Fruit fly (Drosophila melanogaster) whole organism, embryonic: ENCODE data around the gene MICAL-like.
A peak's percentile ranks its signal among the peaks of the same experiment; 100 is the strongest.

ENCODE experiments used
- Blimp-1 ChIP-seq: fragments of 200-800 bp; sonication (Bioruptor generic); optimal IDR thresholded peaks from 3 replicates; lab custom pipeline; 2018; ENCODE audit warnings: missing biosample characterization, missing genetic modification characterization, mild to moderate bottlenecking, moderate library complexity, missing genetic modification reagents
- CG11247 ChIP-seq: fragments of 200-800 bp; sonication (Bioruptor generic); IDR thresholded peaks from 2 replicates; pipeline ENCODE4 v1.3.6; 2022; ENCODE audit warnings: missing biosample characterization, missing genetic modification characterization
- CG11398 ChIP-seq: fragments of 200-800 bp; sonication (Bioruptor generic); optimal IDR thresholded peaks from 2 replicates; lab custom pipeline; 2016; ENCODE audit warnings: missing biosample characterization, missing genetic modification characterization
- CG11723 ChIP-seq: fragments of 200-800 bp; sonication (Bioruptor generic); optimal IDR thresholded peaks from 2 replicates; lab custom pipeline; 2017; ENCODE audit warnings: missing biosample characterization, mild to moderate bottlenecking, missing genetic modification characterization
- CG12219 ChIP-seq: fragments of 200-800 bp; sonication (Bioruptor generic); optimal IDR thresholded peaks from 3 replicates; lab custom pipeline; 2018; ENCODE audit warnings: missing biosample characterization, mild to moderate bottlenecking, missing genetic modification characterization
- CG13624 ChIP-seq: fragments of 200-800 bp; sonication (Bioruptor generic); optimal IDR thresholded peaks from 2 replicates; lab custom pipeline; 2016; ENCODE audit warnings: missing biosample characterization, missing genetic modification characterization
- CG13894 ChIP-seq: fragments of 200-800 bp; sonication (Bioruptor generic); optimal IDR thresholded peaks from 3 replicates; lab custom pipeline; 2018; ENCODE audit warnings: missing biosample characterization, mild to moderate bottlenecking, missing genetic modification characterization, moderate library complexity
- CG14441 ChIP-seq: fragments of 200-800 bp; sonication (Bioruptor generic); IDR thresholded peaks from 2 replicates; pipeline ENCODE4 v1.3.6; 2022; ENCODE audit warnings: missing biosample characterization, missing genetic modification characterization
- CG14710 ChIP-seq: fragments of 200-800 bp; sonication (Bioruptor generic); optimal IDR thresholded peaks from 3 replicates; lab custom pipeline; 2019; ENCODE audit warnings: missing biosample characterization, mild to moderate bottlenecking, missing genetic modification characterization, moderate library complexity
- CG1529 ChIP-seq: fragments of 200-800 bp; sonication (Bioruptor generic); optimal IDR thresholded peaks from 3 replicates; lab custom pipeline; 2018; ENCODE audit warnings: missing biosample characterization, missing genetic modification characterization
- CG1602 ChIP-seq: fragments of 200-800 bp; sonication (Bioruptor generic); optimal IDR thresholded peaks from 3 replicates; lab custom pipeline; 2016; ENCODE audit warnings: missing biosample characterization, missing genetic modification characterization
- CG17568 ChIP-seq: fragments of 200-800 bp; sonication (Bioruptor generic); optimal IDR thresholded peaks from 2 replicates; lab custom pipeline; 2018; ENCODE audit warnings: missing biosample characterization, mild to moderate bottlenecking, missing genetic modification characterization, moderate library complexity
- CG2712 ChIP-seq: fragments of 200-800 bp; optimal IDR thresholded peaks from 3 replicates; lab custom pipeline; 2019; ENCODE audit warnings: missing biosample characterization, mild to moderate bottlenecking, missing genetic modification characterization, moderate library complexity
- CG2875 ChIP-seq: fragments of 200-800 bp; sonication (Bioruptor generic); optimal IDR thresholded peaks from 2 replicates; lab custom pipeline; 2017; ENCODE audit warnings: missing biosample characterization, mild to moderate bottlenecking, missing genetic modification characterization, missing genetic modification reagents
- CG34224 ChIP-seq: fragments of 200-800 bp; sonication (Bioruptor generic); IDR thresholded peaks from 3 replicates; pipeline ENCODE4 v1.3.6; 2022; ENCODE audit warnings: missing biosample characterization, missing genetic modification characterization; ENCODE audit not compliant: partially characterized antibody
- CG7745 ChIP-seq: fragments of 200-800 bp; sonication (Bioruptor generic); optimal IDR thresholded peaks from 2 replicates; lab custom pipeline; 2018; ENCODE audit warnings: missing biosample characterization, mild to moderate bottlenecking, missing genetic modification characterization, moderate library complexity
- CG8281 ChIP-seq: fragments of 200-800 bp; sonication (Bioruptor generic); optimal IDR thresholded peaks from 2 replicates; lab custom pipeline; 2018; ENCODE audit warnings: missing biosample characterization, mild to moderate bottlenecking, missing genetic modification characterization, moderate library complexity
- CG9797 ChIP-seq: fragments of 200-800 bp; sonication (Bioruptor generic); optimal IDR thresholded peaks from 3 replicates; lab custom pipeline; 2018; ENCODE audit warnings: missing biosample characterization, mild to moderate bottlenecking, missing genetic modification characterization
- CkIIα-i1 ChIP-seq: fragments of 200-800 bp; sonication (Bioruptor generic); IDR thresholded peaks from 2 replicates; pipeline ENCODE4 v1.3.6; 2022; ENCODE audit warnings: missing biosample characterization, missing genetic modification characterization
- Dp ChIP-seq: fragments of 200-800 bp; sonication (Bioruptor generic); optimal IDR thresholded peaks from 2 replicates; lab custom pipeline; 2018; ENCODE audit warnings: missing biosample characterization, mild to moderate bottlenecking, missing genetic modification characterization, moderate library complexity
- HHEX ChIP-seq: fragments of 200-800 bp; sonication (Bioruptor generic); optimal IDR thresholded peaks from 3 replicates; lab custom pipeline; 2017; ENCODE audit warnings: missing biosample characterization, mild to moderate bottlenecking, missing genetic modification characterization, missing genetic modification reagents
- Hr39 ChIP-seq: fragments of >200 bp; optimal IDR thresholded peaks from 2 replicates; lab custom pipeline; 2017
- Lhr ChIP-seq: fragments of 200-800 bp; sonication (Bioruptor generic); optimal IDR thresholded peaks from 3 replicates; lab custom pipeline; 2017; ENCODE audit warnings: mild to moderate bottlenecking, missing biosample characterization, missing genetic modification reagents, missing genetic modification characterization
- MBD-R2 ChIP-seq: fragments of 200-800 bp; sonication (Bioruptor generic); IDR thresholded peaks from 2 replicates; pipeline ENCODE4 v1.3.6; 2022; ENCODE audit warnings: missing biosample characterization, missing genetic modification characterization
- Meics ChIP-seq: fragments of 200-800 bp; sonication (Bioruptor generic); optimal IDR thresholded peaks from 2 replicates; lab custom pipeline; 2017; ENCODE audit warnings: missing biosample characterization, mild to moderate bottlenecking, missing genetic modification characterization
- Rfx ChIP-seq: fragments of 200-800 bp; sonication (Bioruptor generic); IDR thresholded peaks from 2 replicates; pipeline ENCODE4 v1.3.6; 2022; ENCODE audit warnings: missing biosample characterization, missing genetic modification characterization
- Rx ChIP-seq: fragments of 200-800 bp; sonication (Bioruptor generic); IDR thresholded peaks from 2 replicates; pipeline ENCODE4 v1.3.6; 2022; ENCODE audit warnings: missing biosample characterization, missing genetic modification characterization
- Scr ChIP-seq: fragments of 200-800 bp; sonication (Bioruptor generic); IDR thresholded peaks from 2 replicates; pipeline ENCODE4 v1.3.6; 2022; ENCODE audit warnings: missing biosample characterization, missing genetic modification characterization; ENCODE audit not compliant: partially characterized antibody
- ac ChIP-seq: fragments of 200-800 bp; sonication (Bioruptor generic); optimal IDR thresholded peaks from 3 replicates; lab custom pipeline; 2017; ENCODE audit warnings: missing biosample characterization, mild to moderate bottlenecking, missing genetic modification characterization
- bigmax ChIP-seq: fragments of 200-800 bp; sonication (Bioruptor generic); optimal IDR thresholded peaks from 2 replicates; lab custom pipeline; 2018; ENCODE audit warnings: missing biosample characterization, mild to moderate bottlenecking, missing genetic modification characterization
- btn ChIP-seq: fragments of 200-800 bp; sonication (Bioruptor generic); optimal IDR thresholded peaks from 2 replicates; lab custom pipeline; 2016; ENCODE audit warnings: missing biosample characterization, missing genetic modification characterization
- cato ChIP-seq: fragments of 200-800 bp; sonication (Bioruptor generic); optimal IDR thresholded peaks from 2 replicates; lab custom pipeline; 2016; ENCODE audit warnings: missing biosample characterization, missing genetic modification characterization, borderline replicate concordance
- chif ChIP-seq, 2 experiments: fragments of 200-800 bp; sonication (Bioruptor generic); optimal IDR thresholded peaks; 3 replicates each; lab custom pipeline; 2016; ENCODE audit warnings: missing biosample characterization in 2 of 2, missing genetic modification characterization in 2 of 2
- dpn ChIP-seq, 2 experiments: fragments of 200-800 bp; sonication (Bioruptor generic); optimal IDR thresholded peaks; 3 replicates each; lab custom pipeline; 2016; ENCODE audit warnings: missing biosample characterization in 2 of 2, missing genetic modification characterization in 2 of 2
- en ChIP-seq: fragments of 200-800 bp; sonication (Bioruptor generic); optimal IDR thresholded peaks from 2 replicates; lab custom pipeline; 2016; ENCODE audit warnings: missing biosample characterization, missing genetic modification characterization
- ham ChIP-seq: fragments of 200-800 bp; sonication (Bioruptor generic); IDR thresholded peaks from 2 replicates; pipeline ENCODE4 v1.3.6; 2022; ENCODE audit warnings: missing biosample characterization, missing genetic modification characterization
- kay ChIP-seq: fragments of 200-800 bp; sonication (Bioruptor generic); optimal IDR thresholded peaks from 2 replicates; lab custom pipeline; 2016; ENCODE audit warnings: missing biosample characterization, missing genetic modification characterization
- pfk ChIP-seq: fragments of 200-800 bp; sonication (Bioruptor generic); optimal IDR thresholded peaks from 2 replicates; lab custom pipeline; 2018; ENCODE audit warnings: missing biosample characterization, mild to moderate bottlenecking, missing genetic modification characterization, moderate library complexity
- pita ChIP-seq: fragments of 200-800 bp; sonication (Bioruptor generic); optimal IDR thresholded peaks from 2 replicates; lab custom pipeline; 2017; ENCODE audit warnings: missing biosample characterization, mild to moderate bottlenecking, missing genetic modification characterization
- pzg ChIP-seq: fragments of 200-800 bp; sonication (Bioruptor generic); optimal IDR thresholded peaks from 3 replicates; lab custom pipeline; 2018; ENCODE audit warnings: missing biosample characterization, mild to moderate bottlenecking, missing genetic modification characterization, moderate library complexity
- sc ChIP-seq, 3 experiments: fragments of >200 bp in 2 of 3; fragments of 200-800 bp in 1 of 3; sonication (Bioruptor generic) in 1 of 3; optimal IDR thresholded peaks; 2 replicates in 2 of 3; 3 replicates in 1 of 3; lab custom pipeline; 2017; ENCODE audit warnings: mild to moderate bottlenecking in 1 of 3, missing biosample characterization in 1 of 3, missing genetic modification characterization in 1 of 3, missing genetic modification reagents in 1 of 3
- scrt ChIP-seq: fragments of 200-800 bp; sonication (Bioruptor generic); optimal IDR thresholded peaks from 2 replicates; lab custom pipeline; 2018; ENCODE audit warnings: missing biosample characterization, mild to moderate bottlenecking, missing genetic modification characterization, moderate library complexity
- slou ChIP-seq: fragments of 200-800 bp; sonication (Bioruptor generic); optimal IDR thresholded peaks from 3 replicates; lab custom pipeline; 2016; ENCODE audit warnings: missing biosample characterization, missing genetic modification characterization
- so ChIP-seq: fragments of 200-800 bp; sonication (Bioruptor generic); IDR thresholded peaks from 3 replicates; pipeline ENCODE4 v1.3.6; 2022; ENCODE audit warnings: missing biosample characterization, missing genetic modification characterization
- sr ChIP-seq: fragments of 200-800 bp; sonication (Bioruptor generic); IDR thresholded peaks from 3 replicates; pipeline ENCODE4 v1.3.6; 2022; ENCODE audit warnings: missing biosample characterization, missing genetic modification characterization
- tap ChIP-seq: fragments of 200-800 bp; optimal IDR thresholded peaks from 3 replicates; lab custom pipeline; 2019; ENCODE audit warnings: missing biosample characterization, mild to moderate bottlenecking, missing genetic modification characterization, moderate library complexity
- tin ChIP-seq: fragments of 200-800 bp; sonication (Bioruptor generic); optimal IDR thresholded peaks from 3 replicates; lab custom pipeline; 2016; ENCODE audit warnings: missing biosample characterization, missing genetic modification characterization
- zfh1 ChIP-seq: fragments of 200-800 bp; sonication (Bioruptor generic); IDR thresholded peaks from 3 replicates; pipeline ENCODE4 v1.3.6; 2022; ENCODE audit warnings: missing biosample characterization, missing genetic modification characterization
- zfh2 ChIP-seq: fragments of 200-800 bp; sonication (Bioruptor generic); optimal IDR thresholded peaks from 2 replicates; lab custom pipeline; 2016; ENCODE audit warnings: missing biosample characterization, missing genetic modification characterization

The MICAL-like gene

DNA sequence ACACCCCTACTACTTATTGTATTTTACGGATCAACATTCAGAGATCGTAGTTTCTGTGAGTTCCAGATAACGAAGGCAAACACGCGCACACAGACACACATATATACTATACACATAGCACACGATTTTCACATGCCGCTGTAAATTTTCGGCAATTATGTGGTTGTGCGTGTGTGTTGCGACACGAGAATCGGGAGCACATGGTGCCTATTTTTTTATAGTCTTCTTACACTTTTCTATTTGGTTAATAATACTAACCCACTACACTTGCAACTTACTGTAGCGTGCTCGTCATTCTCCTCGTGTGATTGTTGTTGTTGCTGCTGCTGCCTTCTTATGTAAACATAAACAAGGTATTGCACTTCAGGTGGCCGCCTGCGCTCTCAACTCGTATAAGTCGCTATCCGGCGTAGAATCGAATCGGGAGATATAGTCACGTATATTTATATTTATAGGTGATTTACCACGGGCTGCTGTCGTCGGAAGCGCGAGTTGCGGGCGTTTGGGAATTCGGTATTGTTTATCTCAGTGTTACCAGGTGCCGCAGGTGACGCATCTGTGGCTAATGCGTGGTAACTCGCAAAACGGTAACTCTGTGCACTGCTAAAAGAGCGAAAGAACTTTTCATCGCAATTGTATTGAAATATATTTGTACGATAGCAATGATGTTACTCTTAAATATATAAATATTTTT, 7.2 kb upstream of the MICAL-like start, which contains the start of gene Adk2 (continued):
- TF ChIP-seq Rx (GFP tag; lab: Robert Waterston, UW): peak; percentile 15; the same call in 1 of the 2 replicates
- TF ChIP-seq Meics (GFP tag; lab: Kevin White, UChicago): no peak
- TF ChIP-seq so (GFP tag; lab: Robert Waterston, UW): 0 out of 3 replicates have a peak, but pooled peaks have one; percentile 34
- TF ChIP-seq tin (GFP tag; lab: Kevin White, UChicago): no peak
- TF ChIP-seq pzg (GFP tag; lab: Kevin White, UChicago): peak; percentile 73
- peak; percentile 52; the same call in 1 of the 2 replicates for TF ChIP-seq MBD-R2 (GFP tag; lab: Robert Waterston, UW)
- TF ChIP-seq CG7745: no peak
- TF ChIP-seq Dp: peak; percentile 16
- TF ChIP-seq CG14441: peak; percentile 55
- TF ChIP-seq CG1529 (GFP tag; lab: Kevin White, UChicago): no peak
- TF ChIP-seq scrt (GFP tag; lab: Kevin White, UChicago): peak; percentile 10
- no peak for TF ChIP-seq dpn (GFP tag; optimal IDR thresholded peaks at IDR 0.05; lab: Kevin White, UChicago)
- no peak for TF ChIP-seq bigmax
- no peak for TF ChIP-seq ac
- TF ChIP-seq CG13624: no peak
- no peak for TF ChIP-seq CG11723 (GFP tag; lab: Kevin White, UChicago)
- TF ChIP-seq CG11398 (GFP tag; lab: Kevin White, UChicago): no peak
- peak; percentile 7 for TF ChIP-seq zfh2 (GFP tag; lab: Kevin White, UChicago)
- TF ChIP-seq CG14710: no peak
- TF ChIP-seq Hr39: no peak
- TF ChIP-seq CkIIα-i1: no peak
- TF ChIP-seq CG8281 (tag; lab: Kevin White, UChicago): no peak
- peak; percentile 61; the same call in 2 of the 3 replicates for TF ChIP-seq zfh1 (GFP tag; lab: Robert Waterston, UW)
- no peak for TF ChIP-seq sc (optimal IDR thresholded peaks at IDR 0.05; lab: Kevin White, UChicago)
- no peak for TF ChIP-seq sc (GFP tag; optimal IDR thresholded peaks at IDR 0.05; lab: Kevin White, UChicago)
- TF ChIP-seq Scr: no peak
- TF ChIP-seq CG1602 (GFP tag; lab: Kevin White, UChicago): no peak
- no peak for TF ChIP-seq CG17568 (GFP tag; lab: Kevin White, UChicago)
- peak; percentile 0 for TF ChIP-seq kay (GFP tag; lab: Kevin White, UChicago)
- TF ChIP-seq pita (GFP tag; lab: Kevin White, UChicago): no peak
- TF ChIP-seq cato: no peak
- TF ChIP-seq tap (tag; lab: Kevin White, UChicago): no peak
- TF ChIP-seq CG2875 (GFP tag; lab: Kevin White, UChicago): no peak
- TF ChIP-seq Rfx: peak; percentile 83
- TF ChIP-seq pfk (GFP tag; lab: Kevin White, UChicago): no peak
- TF ChIP-seq en (GFP tag; lab: Kevin White, UChicago): no peak
- peak; percentile 3 for TF ChIP-seq Blimp-1 (GFP tag; lab: Kevin White, UChicago)
- TF ChIP-seq ham (GFP tag; lab: Robert Waterston, UW): no peak
- TF ChIP-seq CG12219: no peak
- TF ChIP-seq CG9797: peak; percentile 75
- TF ChIP-seq HHEX (GFP tag; lab: Kevin White, UChicago): peak; percentile 33
- TF ChIP-seq btn (GFP tag; lab: Kevin White, UChicago): no peak
- TF ChIP-seq CG13894 (tag; lab: Kevin White, UChicago): no peak
- no peak for TF ChIP-seq CG2712 (tag; lab: Kevin White, UChicago)
- 0 out of 3 replicates have a peak, but pooled peaks have one; percentile 43 for TF ChIP-seq sr (GFP tag; lab: Robert Waterston, UW)
- peak; percentile 60 for TF ChIP-seq CG11247 (GFP tag; lab: Robert Waterston, UW)
- no peak for TF ChIP-seq chif (GFP tag; optimal IDR thresholded peaks at IDR 0.05; lab: Kevin White, UChicago)
- peak; percentile 31 for TF ChIP-seq Lhr
- no peak for TF ChIP-seq CG34224 (GFP tag; lab: Robert Waterston, UW)
- no peak for TF ChIP-seq slou (GFP tag; lab: Kevin White, UChicago)
